Worm (Caenorhabditis elegans): ENCODE results near the gene slc-25A21.

DNA sequence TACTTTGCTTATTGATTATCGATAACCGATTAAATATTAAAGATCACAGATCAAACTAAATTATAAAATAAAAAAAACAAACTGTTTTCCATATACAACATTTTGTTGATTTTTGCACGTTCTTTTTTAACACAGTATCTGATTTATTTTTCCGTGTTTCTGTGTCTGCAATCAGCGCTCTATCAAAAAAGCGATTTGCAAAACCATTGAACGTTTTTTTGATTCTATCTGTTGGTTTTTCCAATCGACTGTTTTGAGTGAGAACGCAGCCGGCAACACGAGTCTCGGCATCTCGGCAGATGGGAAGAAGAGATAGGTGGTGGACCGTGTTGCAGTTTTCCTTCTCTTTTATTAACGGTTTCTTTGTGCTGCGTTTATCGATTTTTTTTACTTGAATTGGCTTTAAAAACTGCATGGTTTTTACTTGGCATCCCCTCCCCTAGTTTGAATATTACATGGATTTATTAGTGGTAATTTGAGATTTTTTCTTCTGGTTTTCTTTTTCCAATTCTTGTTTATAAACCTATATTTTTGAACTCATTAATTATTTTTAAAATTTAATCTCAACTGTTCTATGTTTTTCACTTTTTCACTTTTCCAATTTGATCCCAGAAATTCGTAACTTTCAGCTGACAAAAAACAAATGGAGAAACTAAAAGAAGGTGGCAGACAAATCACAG is at the start of gene slc-25A21:
- TF ChIP-seq aly-2 (tag; optimal IDR thresholded peaks at IDR 0.05), result no peak
- TF ChIP-seq fos-1 (tag; optimal IDR thresholded peaks at IDR 0.05), result no peak
- no peak for TF ChIP-seq ztf-11 (tag; optimal IDR thresholded peaks at IDR 0.05)
- no peak for TF ChIP-seq nhr-77 (tag; optimal IDR thresholded peaks at IDR 0.05)
- no peak for TF ChIP-seq unc-62 (GFP tag; optimal IDR thresholded peaks at IDR 0.05)
- no peak for TF ChIP-seq elt-3 (tag; optimal IDR thresholded peaks at IDR 0.05)
- TF ChIP-seq lin-13 (GFP tag; optimal IDR thresholded peaks at IDR 0.05), result no peak
- no peak for TF ChIP-seq nhr-12 (tag; optimal IDR thresholded peaks at IDR 0.05)
- no peak for TF ChIP-seq snpc-4 (tag; optimal IDR thresholded peaks at IDR 0.05)
